Worm (Caenorhabditis elegans): ENCODE measurements around the gene panl-2.
A peak's percentile ranks its signal among the peaks of the same experiment; 100 is the strongest.

The panl-2 gene

ce11 chrIII:6945747-6946146 lies 22.2 kb downstream of the panl-2 start, which contains the start of gene abu-13:
TSS of gene abu-13 (minus strand) at chrIII:6945898.
- TF ChIP-seq nhr-23 (tag; optimal IDR thresholded peaks at IDR 0.05) = peak; percentile 46
- no peak for TF ChIP-seq lin-15B (tag; optimal IDR thresholded peaks at IDR 0.05)
- TF ChIP-seq pqm-1 (tag; optimal IDR thresholded peaks at IDR 0.05) = no peak
- TF ChIP-seq hmg-11 (tag; optimal IDR thresholded peaks at IDR 0.05) = no peak
- TF ChIP-seq fkh-10 (GFP tag; optimal IDR thresholded peaks at IDR 0.05) = no peak
- no peak for TF ChIP-seq ztf-4 (tag; optimal IDR thresholded peaks at IDR 0.05)

- TF ChIP-seq fos-1 (tag; optimal IDR thresholded peaks at IDR 0.05) (no peak), nhr-43 (tag; optimal IDR thresholded peaks at IDR 0.05; ENCODE audit: poor library complexity, severe bottlenecking) (no peak), lin-39 (tag; optimal IDR thresholded peaks at IDR 0.05) (no peak), unc-39 (tag; optimal IDR thresholded peaks at IDR 0.05) (no peak), jun-1 (tag; optimal IDR thresholded peaks at IDR 0.05) (no peak), ceh-16 (tag; optimal IDR thresholded peaks at IDR 0.05) (no peak), nhr-237 (tag; optimal IDR thresholded peaks at IDR 0.05) (no peak), zag-1 (tag; optimal IDR thresholded peaks at IDR 0.05) (no peak), ama-1 (optimal IDR thresholded peaks at IDR 0.05) (no peak), ZK546.5 (tag; optimal IDR thresholded peaks at IDR 0.05) (no peak), snpc-4 (tag; optimal IDR thresholded peaks at IDR 0.05) (no peak), elt-3 (tag; optimal IDR thresholded peaks at IDR 0.05) (no peak)
Observed at ce11 chrIII:6945319-6945718, 22.6 kb downstream of the panl-2 start.

DNA sequence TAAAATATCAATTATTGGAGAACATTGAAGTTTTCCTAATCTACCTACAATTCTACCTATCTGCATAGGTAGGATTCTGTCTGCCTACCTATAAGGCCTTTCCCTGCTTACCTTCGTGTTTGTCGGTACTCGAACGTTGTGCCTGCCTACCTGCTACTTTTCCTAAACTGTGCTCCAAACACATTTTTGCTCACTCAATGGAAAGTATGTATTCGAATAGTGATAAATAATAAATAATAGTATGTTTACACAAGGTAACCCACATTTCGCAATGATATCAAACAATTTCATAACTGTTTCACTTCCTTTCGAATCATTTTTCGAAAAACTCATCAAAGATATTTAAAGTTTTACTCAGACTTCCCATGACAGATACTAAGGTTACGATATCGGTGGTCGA lies 28.4 kb downstream of the panl-2 start, which contains the start of gene F57B9.3:
Gene F57B9.3, plus strand, starts transcription at position 301 of the 400 bp plus-strand sequence.
- TF ChIP-seq pqm-1 (tag; optimal IDR thresholded peaks at IDR 0.05) (no peak), aly-2 (tag; optimal IDR thresholded peaks at IDR 0.05) (no peak), pha-4 (tag; optimal IDR thresholded peaks at IDR 0.05) (peak; percentile 43)

- TF ChIP-seq lin-15B (tag; optimal IDR thresholded peaks at IDR 0.05) (no peak), tbx-2 (tag; optimal IDR thresholded peaks at IDR 0.05) (no peak), nhr-77 (tag; optimal IDR thresholded peaks at IDR 0.05) (no peak), ceh-16 (tag; optimal IDR thresholded peaks at IDR 0.05) (no peak), nhr-43 (tag; optimal IDR thresholded peaks at IDR 0.05; ENCODE audit: poor library complexity, severe bottlenecking) (no peak), mdl-1 (tag; optimal IDR thresholded peaks at IDR 0.05) (no peak)
Observed at ce11 chrIII:6935269-6936017, 32.5 kb downstream of the panl-2 start, which contains the start of the genes F57B9.8 and coq-2. TSS of gene F57B9.8 (minus strand) at chrIII:6935319. TSS of gene coq-2 (plus strand) at chrIII:6935967.

DNA sequence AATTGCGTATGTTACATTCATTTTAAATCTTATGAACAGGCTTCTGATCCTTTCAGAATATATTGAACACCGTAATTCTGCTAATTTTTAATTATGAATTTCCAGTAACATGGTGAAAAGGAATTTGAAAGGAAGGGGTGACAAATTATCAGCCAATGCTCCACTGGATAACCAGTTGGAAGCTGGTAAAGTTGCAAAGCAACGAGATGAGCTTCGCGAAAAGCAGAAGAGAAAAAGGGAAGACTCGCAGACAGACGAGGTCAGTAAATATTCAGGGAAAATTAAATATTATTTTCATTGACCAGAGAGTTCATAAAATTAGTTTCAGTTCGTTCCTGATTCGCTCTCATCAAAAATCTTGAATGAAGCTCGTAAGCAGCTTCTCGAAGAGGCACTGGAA lies 36.0 kb downstream of the panl-2 start, which contains the start of gene byn-1:
Gene byn-1, plus strand, starts transcription at position 106 of the 400 bp plus-strand sequence.
- no peak for TF ChIP-seq nhr-77 (tag; optimal IDR thresholded peaks at IDR 0.05)
- TF ChIP-seq lin-15B (tag; optimal IDR thresholded peaks at IDR 0.05) = no peak
- TF ChIP-seq fkh-10 (GFP tag; optimal IDR thresholded peaks at IDR 0.05) = no peak

DNA sequence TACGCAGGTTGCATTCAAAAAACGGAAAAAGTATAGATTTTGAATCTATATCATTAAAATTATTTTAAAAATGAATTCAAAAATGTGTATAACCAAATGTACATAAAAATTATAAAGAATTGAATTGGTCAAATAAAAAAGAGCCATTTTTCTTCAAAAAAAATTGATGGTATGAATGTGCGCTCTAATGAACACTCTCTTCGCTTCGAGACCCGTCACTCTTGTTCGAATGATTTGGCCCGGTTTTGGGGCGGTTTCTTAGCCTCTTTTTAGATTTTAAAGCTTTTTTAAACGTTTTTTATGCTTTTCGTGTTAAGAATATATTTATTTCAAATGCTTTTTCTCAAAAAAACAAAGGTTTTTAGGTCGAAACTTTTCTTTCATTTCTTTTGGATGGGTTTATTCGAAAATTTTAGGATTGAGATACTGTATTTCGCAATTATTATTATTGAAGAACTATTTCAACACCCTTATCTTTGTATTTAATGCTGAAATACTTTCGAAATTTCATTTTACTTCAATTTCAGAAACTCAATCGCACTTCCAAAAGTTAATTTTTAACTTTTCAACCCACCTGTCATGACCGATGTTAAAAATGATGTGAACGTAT lies 38.3 kb downstream of the panl-2 start, which contains the start of gene inf-1:
Gene inf-1, plus strand, starts transcription at position 577 of the 610 bp plus-strand sequence.
- TF ChIP-seq tbx-2 (tag; optimal IDR thresholded peaks at IDR 0.05) (no peak), elt-2 (tag; optimal IDR thresholded peaks at IDR 0.05) (peak; percentile 10), nhr-23 (tag; optimal IDR thresholded peaks at IDR 0.05) (peak; percentile 32), pha-4 (tag; optimal IDR thresholded peaks at IDR 0.05) (peak; percentile 68), lin-39 (tag; optimal IDR thresholded peaks at IDR 0.05) (peak; percentile 15), snpc-4 (tag; optimal IDR thresholded peaks at IDR 0.05) (no peak), elt-1 (tag; optimal IDR thresholded peaks at IDR 0.05) (no peak), nfya-1 (tag; optimal IDR thresholded peaks at IDR 0.05; ENCODE audit: insufficient read depth) (peak; percentile 71), lin-15B (tag; optimal IDR thresholded peaks at IDR 0.05) (peak; percentile 92)

- TF ChIP-seq egl-27 (tag; optimal IDR thresholded peaks at IDR 0.05) (no peak), daf-12 (tag; optimal IDR thresholded peaks at IDR 0.05) (no peak), unc-39 (tag; optimal IDR thresholded peaks at IDR 0.05) (no peak), hmg-11 (tag; optimal IDR thresholded peaks at IDR 0.05) (no peak), tbx-2 (tag; optimal IDR thresholded peaks at IDR 0.05) (no peak), lin-39 (tag; optimal IDR thresholded peaks at IDR 0.05) (no peak)
Observed at ce11 chrIII:6928725-6929124, 39.2 kb downstream of the panl-2 start, which contains the start of gene flap-1. TSS of gene flap-1 (minus strand) at chrIII:6928825.

Data from whole organism, L3 larva.